Fruit fly (Drosophila melanogaster) S2 (cell line): ENCODE data around the gene CG46448.

ENCODE experiments used
- CG8478 ChIP-seq: fragments of >200 bp; optimal IDR thresholded peaks from 2 replicates; lab custom pipeline; 2018
- CTCF ChIP-seq, 2 experiments: fragments of >200 bp; optimal IDR thresholded peaks; 2 replicates each; lab custom pipeline; 2018

- TF ChIP-seq CG8478 (lab: Kevin White, UChicago): no peak
- TF ChIP-seq CTCF (optimal IDR thresholded peaks at IDR 0.05; lab: Kevin White, UChicago): no peak
Observed at dm6 chr2L:2419913-2420312, 28.5 kb downstream of the CG46448 start, which contains the start of gene CG34447.
